Worm (Caenorhabditis elegans): ENCODE results near the gene zyx-1.
"Not testable (repeated sequence)": the region's sequence is repeated elsewhere in the genome, so short reads cannot be mapped to it uniquely, and the experiment has no call there.

Gene zyx-1

ce11 chrII:13082403-13082802, 25.7 kb downstream of the zyx-1 start, which contains the start of gene Y81G3A.6:
TSS of gene Y81G3A.6 (minus strand) at chrII:13082503.
- TF ChIP-seq lsy-2 (tag; optimal IDR thresholded peaks at IDR 0.05); flh-1 (GFP tag; optimal IDR thresholded peaks at IDR 0.05); mab-5 (tag; optimal IDR thresholded peaks at IDR 0.05): not testable (repeated sequence)

- TF ChIP-seq nhr-237 (tag; optimal IDR thresholded peaks at IDR 0.05) = peak; percentile 56
- TF ChIP-seq elt-1 (tag; optimal IDR thresholded peaks at IDR 0.05; ENCODE audit: borderline replicate concordance, insufficient read depth) = no peak
- peak; percentile 25 for TF ChIP-seq blmp-1 (tag; optimal IDR thresholded peaks at IDR 0.05)
- no peak for TF ChIP-seq tbx-8 (GFP tag; optimal IDR thresholded peaks at IDR 0.05)
- TF ChIP-seq ztf-11 (tag; optimal IDR thresholded peaks at IDR 0.05) = no peak
- no peak for TF ChIP-seq ham-2 (GFP tag; optimal IDR thresholded peaks at IDR 0.05)
- TF ChIP-seq hlh-1 (tag; optimal IDR thresholded peaks at IDR 0.05) = no peak
- no peak for TF ChIP-seq nhr-76 (tag; optimal IDR thresholded peaks at IDR 0.05)
- no peak for TF ChIP-seq lsy-2 (tag; optimal IDR thresholded peaks at IDR 0.05)
- TF ChIP-seq ces-1 (GFP tag; optimal IDR thresholded peaks at IDR 0.05) = no peak
- peak; percentile 8 for TF ChIP-seq mep-1 (tag; optimal IDR thresholded peaks at IDR 0.05)
These were observed 27.1 kb downstream of the zyx-1 start, which contains the start of the genes Y81G3A.1 and gcn-2 for ce11 chrII:13083752-13084214. TSS of gene Y81G3A.1 (minus strand) at chrII:13083926. TSS of gene gcn-2 (plus strand) at chrII:13084164.

DNA sequence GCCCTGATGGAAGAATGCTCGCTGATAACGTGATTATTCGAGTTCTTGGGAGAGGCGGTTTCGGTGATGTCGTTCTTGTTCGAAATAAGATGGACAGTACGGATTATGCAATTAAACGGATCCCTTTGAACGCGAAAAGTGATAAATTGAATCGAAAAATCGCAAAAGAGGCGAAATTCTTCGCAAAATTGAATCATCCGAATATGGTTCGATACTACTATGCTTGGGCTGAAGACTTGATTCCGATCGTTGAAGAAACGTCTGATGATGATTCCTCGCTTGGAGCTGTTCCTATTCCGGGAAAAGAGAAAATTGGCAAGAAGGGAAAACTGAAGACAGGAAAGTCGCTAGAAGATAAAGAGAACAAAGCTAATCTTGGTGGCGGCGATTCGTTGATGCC, 29.2 kb downstream of the zyx-1 start:
- TF ChIP-seq mep-1 (tag; optimal IDR thresholded peaks at IDR 0.05) (no peak), lsy-2 (tag; optimal IDR thresholded peaks at IDR 0.05) (no peak), hlh-1 (tag; optimal IDR thresholded peaks at IDR 0.05) (no peak), elt-3 (tag; optimal IDR thresholded peaks at IDR 0.05) (no peak)

DNA sequence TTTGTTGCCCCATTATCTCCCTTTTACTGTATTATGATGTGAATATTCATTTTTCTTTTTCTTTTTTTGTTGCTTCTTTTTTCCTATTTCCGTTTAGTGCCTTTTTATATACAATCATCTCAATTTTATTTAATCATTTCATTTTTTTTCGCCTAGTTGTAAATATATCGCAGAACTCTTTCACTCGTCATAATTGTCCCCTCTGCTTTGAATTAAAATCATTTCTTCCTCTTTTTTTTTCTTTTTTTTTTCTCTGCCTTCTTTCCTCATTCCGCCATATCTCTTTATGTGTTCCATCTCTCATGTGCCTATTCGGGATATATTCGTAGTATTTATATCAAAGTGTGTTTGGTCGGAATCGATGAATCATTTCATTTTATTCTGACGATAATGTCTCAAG, 34.4 kb downstream of the zyx-1 start, which contains the start of gene Y81G3A.4:
Gene Y81G3A.4 (plus strand): TSS at position 301 of the 400 bp plus-strand sequence.
- TF ChIP-seq cnd-1 (tag; optimal IDR thresholded peaks at IDR 0.05) = no peak
- TF ChIP-seq zip-8 (tag; optimal IDR thresholded peaks at IDR 0.05) = no peak
- TF ChIP-seq nhr-12 (tag; optimal IDR thresholded peaks at IDR 0.05) = no peak

ce11 chrII:13091857-13092256, 35.1 kb downstream of the zyx-1 start:
- no peak for TF ChIP-seq elt-1 (tag; optimal IDR thresholded peaks at IDR 0.05; ENCODE audit: borderline replicate concordance, insufficient read depth)
- peak; percentile 59 for TF ChIP-seq zip-8 (tag; optimal IDR thresholded peaks at IDR 0.05)

DNA sequence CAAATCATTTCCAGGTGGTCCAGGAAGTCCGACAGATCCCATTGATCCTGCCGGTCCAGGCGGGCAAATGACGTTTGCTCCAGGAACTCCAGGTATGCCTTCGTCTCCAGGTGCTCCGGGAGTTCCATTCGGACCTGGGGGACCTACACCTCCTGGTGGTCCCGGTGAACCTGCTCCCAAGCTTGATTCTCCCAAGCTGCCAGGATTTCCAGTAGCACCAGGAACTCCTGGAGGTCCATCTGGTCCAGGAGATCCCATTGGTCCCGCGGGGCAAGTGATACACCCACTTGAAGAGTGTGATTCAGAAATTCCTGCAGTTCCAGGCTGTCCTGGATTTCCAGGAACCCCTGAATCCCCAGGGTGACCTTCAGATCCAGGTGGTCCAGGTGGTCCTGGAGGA, 39.6 kb downstream of the zyx-1 start:
- no peak for TF ChIP-seq sem-2 (GFP tag; optimal IDR thresholded peaks at IDR 0.05)
- TF ChIP-seq mep-1 (tag; optimal IDR thresholded peaks at IDR 0.05) = no peak
- no peak for TF ChIP-seq mab-5 (tag; optimal IDR thresholded peaks at IDR 0.05)
- TF ChIP-seq blmp-1 (tag; optimal IDR thresholded peaks at IDR 0.05) = no peak
- no peak for TF ChIP-seq nhr-76 (tag; optimal IDR thresholded peaks at IDR 0.05)
- no peak for TF ChIP-seq lin-13 (tag; optimal IDR thresholded peaks at IDR 0.05)
- TF ChIP-seq nhr-2 (tag; optimal IDR thresholded peaks at IDR 0.05) = no peak
- no peak for TF ChIP-seq M03D4.4 (tag; optimal IDR thresholded peaks at IDR 0.05)
- no peak for TF ChIP-seq lin-32 (GFP tag; optimal IDR thresholded peaks at IDR 0.05)
- no peak for TF ChIP-seq nhr-28 (tag; optimal IDR thresholded peaks at IDR 0.05)
- no peak for TF ChIP-seq bed-3 (GFP tag; optimal IDR thresholded peaks at IDR 0.05)
- no peak for TF ChIP-seq pha-4 (tag; optimal IDR thresholded peaks at IDR 0.05)
- no peak for TF ChIP-seq drap-1 (GFP tag; optimal IDR thresholded peaks at IDR 0.05)
- no peak for TF ChIP-seq unc-62 (GFP tag; optimal IDR thresholded peaks at IDR 0.05)

DNA sequence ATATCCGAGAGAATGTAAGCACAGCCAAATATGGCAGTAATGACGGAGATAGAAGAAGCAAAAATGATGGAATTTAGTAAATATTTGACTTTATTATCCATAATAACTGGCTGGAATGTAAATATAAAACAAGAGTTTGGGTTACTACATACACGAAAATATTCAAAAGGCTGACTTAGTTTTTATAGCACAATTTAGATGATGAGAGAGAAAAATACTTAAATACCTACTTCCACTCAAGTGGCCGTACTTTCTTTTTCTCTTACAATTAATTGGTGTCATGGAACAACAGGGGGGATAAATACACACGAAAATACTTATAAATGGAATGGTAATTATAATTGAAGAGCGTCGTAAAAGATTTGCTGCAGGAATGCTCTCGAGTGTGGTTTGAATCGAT, 41.5 kb downstream of the zyx-1 start, which contains the start of gene col-86:
Gene col-86 (minus strand): TSS at position 101 of the 400 bp plus-strand sequence.
- TF ChIP-seq ztf-11 (tag; optimal IDR thresholded peaks at IDR 0.05) (no peak), mls-2 (tag; optimal IDR thresholded peaks at IDR 0.05) (no peak), sem-2 (GFP tag; optimal IDR thresholded peaks at IDR 0.05) (no peak), tbx-8 (GFP tag; optimal IDR thresholded peaks at IDR 0.05) (no peak), zip-8 (tag; optimal IDR thresholded peaks at IDR 0.05) (no peak), ham-2 (GFP tag; optimal IDR thresholded peaks at IDR 0.05) (no peak), drap-1 (GFP tag; optimal IDR thresholded peaks at IDR 0.05) (no peak), snpc-4 (tag; optimal IDR thresholded peaks at IDR 0.05) (no peak), nhr-12 (tag; optimal IDR thresholded peaks at IDR 0.05) (no peak), pha-4 (tag; optimal IDR thresholded peaks at IDR 0.05) (no peak), nhr-28 (tag; optimal IDR thresholded peaks at IDR 0.05) (no peak), unc-120 (tag; optimal IDR thresholded peaks at IDR 0.05; ENCODE audit: poor library complexity, severe bottlenecking) (no peak), ces-1 (GFP tag; optimal IDR thresholded peaks at IDR 0.05) (no peak), lsy-2 (tag; optimal IDR thresholded peaks at IDR 0.05) (no peak)

All from whole organism, mixed stage, embryonic.